Worm (Caenorhabditis elegans) whole organism, mixed stage, embryonic: ENCODE results near the gene mltn-13.

Experiments
- ceh-43 ChIP-seq: fragments of 200-800 bp; sonication (Bioruptor generic); optimal IDR thresholded peaks from 2 replicates; lab custom pipeline; 2018; ENCODE audit warnings: mild to moderate bottlenecking, missing genetic modification characterization, moderate library complexity, missing compliant biosample characterization
- ceh-83 ChIP-seq: fragments of 200-800 bp; sonication (Bioruptor generic); optimal IDR thresholded peaks from 2 replicates; lab custom pipeline; 2018; ENCODE audit warnings: mild to moderate bottlenecking, missing genetic modification characterization, missing compliant biosample characterization
- ces-1 ChIP-seq: fragments of 150-350 bp; optimal IDR thresholded peaks from 2 replicates; lab custom pipeline; 2014; ENCODE audit warnings: missing biosample characterization, missing genetic modification reagents, missing genetic modification characterization
- cnd-1 ChIP-seq: fragments of 200-800 bp; sonication (Bioruptor generic); optimal IDR thresholded peaks from 2 replicates; lab custom pipeline; 2018; ENCODE audit warnings: mild to moderate bottlenecking, missing genetic modification characterization, missing compliant biosample characterization
- drap-1 ChIP-seq: fragments of 200-800 bp; sonication (Bioruptor generic); optimal IDR thresholded peaks from 3 replicates; lab custom pipeline; 2018; ENCODE audit warnings: mild to moderate bottlenecking, missing genetic modification characterization, missing compliant biosample characterization
- elt-1 ChIP-seq: sonication (generic microtip); optimal IDR thresholded peaks from 2 replicates; lab custom pipeline; 2017; ENCODE audit warnings: missing genetic modification characterization, mild to moderate bottlenecking, missing compliant biosample characterization, antibody characterized with exemption, moderate library complexity, borderline replicate concordance; ENCODE audit not compliant: insufficient read depth
- elt-3 ChIP-seq: fragments of 150-350 bp; optimal IDR thresholded peaks from 2 replicates; lab custom pipeline; 2014; ENCODE audit warnings: missing biosample characterization, missing genetic modification characterization
- flh-1 ChIP-seq: fragments of 200-800 bp; sonication (Bioruptor generic); optimal IDR thresholded peaks from 2 replicates; lab custom pipeline; 2018; ENCODE audit warnings: mild to moderate bottlenecking, missing genetic modification characterization, moderate library complexity, missing compliant biosample characterization
- ham-2 ChIP-seq: fragments of 200-800 bp; sonication (Bioruptor generic); optimal IDR thresholded peaks from 2 replicates; lab custom pipeline; 2018; ENCODE audit warnings: mild to moderate bottlenecking, missing genetic modification characterization, missing compliant biosample characterization
- hlh-1 ChIP-seq: fragments of 150-350 bp; optimal IDR thresholded peaks from 2 replicates; lab custom pipeline; 2014; ENCODE audit warnings: missing biosample characterization, missing genetic modification reagents, missing genetic modification characterization
- lin-32 ChIP-seq: fragments of 200-800 bp; sonication (Bioruptor generic); optimal IDR thresholded peaks from 2 replicates; lab custom pipeline; 2018; ENCODE audit warnings: mild to moderate bottlenecking, missing genetic modification characterization, missing compliant biosample characterization
- lsy-2 ChIP-seq: fragments of 150-350 bp; optimal IDR thresholded peaks from 2 replicates; lab custom pipeline; 2014; ENCODE audit warnings: missing biosample characterization, missing genetic modification characterization
- mab-5 ChIP-seq: fragments of 150-350 bp; optimal IDR thresholded peaks from 2 replicates; lab custom pipeline; 2014; ENCODE audit warnings: missing biosample characterization, missing genetic modification characterization
- mep-1 ChIP-seq: fragments of 150-350 bp; optimal IDR thresholded peaks from 2 replicates; lab custom pipeline; 2017; ENCODE audit warnings: missing biosample characterization, missing genetic modification reagents, missing genetic modification characterization, inconsistent platforms
- nhr-12 ChIP-seq: fragments of 150-350 bp; optimal IDR thresholded peaks from 2 replicates; lab custom pipeline; 2014; ENCODE audit warnings: missing biosample characterization, missing genetic modification characterization
- nhr-2 ChIP-seq: fragments of 150-350 bp; optimal IDR thresholded peaks from 2 replicates; lab custom pipeline; 2014; ENCODE audit warnings: missing biosample characterization, missing genetic modification characterization
- nhr-237 ChIP-seq: fragments of 150-350 bp; optimal IDR thresholded peaks from 2 replicates; lab custom pipeline; 2014; ENCODE audit warnings: missing biosample characterization, missing genetic modification characterization
- nhr-28 ChIP-seq: fragments of 150-350 bp; optimal IDR thresholded peaks from 2 replicates; lab custom pipeline; 2014; ENCODE audit warnings: missing biosample characterization, missing genetic modification characterization
- sem-2 ChIP-seq: fragments of 200-800 bp; sonication (Bioruptor generic); optimal IDR thresholded peaks from 2 replicates; lab custom pipeline; 2018; ENCODE audit warnings: mild to moderate bottlenecking, missing genetic modification characterization, missing compliant biosample characterization
- snpc-4 ChIP-seq: fragments of 150-350 bp; optimal IDR thresholded peaks from 2 replicates; lab custom pipeline; 2014; ENCODE audit warnings: missing biosample characterization, missing genetic modification characterization
- sptf-1 ChIP-seq: sonication (generic microtip); optimal IDR thresholded peaks from 2 replicates; lab custom pipeline; 2017; ENCODE audit warnings: mild to moderate bottlenecking, missing genetic modification characterization, moderate library complexity, missing compliant biosample characterization
- tbx-8 ChIP-seq: fragments of 200-800 bp; sonication (Bioruptor generic); optimal IDR thresholded peaks from 2 replicates; lab custom pipeline; 2018; ENCODE audit warnings: mild to moderate bottlenecking, missing genetic modification characterization, moderate library complexity, missing compliant biosample characterization
- unc-120 ChIP-seq: sonication (generic microtip); optimal IDR thresholded peaks from 2 replicates; lab custom pipeline; 2017; ENCODE audit warnings: missing genetic modification characterization, missing compliant biosample characterization; ENCODE audit not compliant: poor library complexity, severe bottlenecking
- unc-39 ChIP-seq: fragments of 150-350 bp; optimal IDR thresholded peaks from 2 replicates; lab custom pipeline; 2014; ENCODE audit warnings: missing biosample characterization, missing genetic modification characterization
- unc-62 ChIP-seq: fragments of 150-350 bp; optimal IDR thresholded peaks from 2 replicates; lab custom pipeline; 2014; ENCODE audit warnings: missing biosample characterization, missing genetic modification reagents, missing genetic modification characterization
- zip-8 ChIP-seq: fragments of 150-350 bp; optimal IDR thresholded peaks from 2 replicates; lab custom pipeline; 2014; ENCODE audit warnings: missing biosample characterization, missing genetic modification characterization
- ztf-11 ChIP-seq: fragments of 150-350 bp; optimal IDR thresholded peaks from 2 replicates; lab custom pipeline; 2014; ENCODE audit warnings: missing biosample characterization, missing genetic modification characterization

mltn-13 gene

DNA sequence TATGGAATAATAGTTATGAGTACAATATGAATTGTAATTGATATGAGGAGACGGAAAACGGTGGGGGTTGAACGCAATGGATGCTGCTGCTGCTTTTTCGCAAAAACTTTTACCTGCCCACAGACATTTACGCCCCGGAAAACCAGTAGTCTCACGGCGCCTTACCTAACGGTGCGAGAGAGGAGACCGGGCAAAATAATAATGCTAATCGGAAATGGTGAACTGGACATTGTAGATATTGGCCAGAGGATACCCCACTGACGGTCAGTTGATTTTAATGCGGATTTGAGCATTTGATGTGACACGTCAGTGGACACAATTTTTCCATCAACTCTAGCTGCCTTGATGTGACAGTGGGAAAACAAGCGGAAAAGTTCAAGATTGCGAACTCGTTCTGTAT lies at the start of gene mltn-13:
Gene mltn-13 (minus strand): TSS at position 101 of the 400 bp plus-strand sequence.
- TF ChIP-seq ceh-43 (GFP tag; lab: Kevin White, UChicago) (no peak), lsy-2 (tag; lab: Kevin White, UChicago) (no peak), unc-62 (no peak), nhr-12 (tag; lab: Kevin White, UChicago) (no peak), flh-1 (GFP tag; lab: Kevin White, UChicago) (no peak), zip-8 (tag; lab: Kevin White, UChicago) (no peak), ztf-11 (no peak), unc-39 (tag; lab: Kevin White, UChicago) (no peak), mab-5 (tag; lab: Kevin White, UChicago) (no peak), cnd-1 (tag; lab: Kevin White, UChicago) (no peak), tbx-8 (GFP tag; lab: Kevin White, UChicago) (no peak), elt-1 (tag; lab: Kevin White, UChicago) (no peak)

DNA sequence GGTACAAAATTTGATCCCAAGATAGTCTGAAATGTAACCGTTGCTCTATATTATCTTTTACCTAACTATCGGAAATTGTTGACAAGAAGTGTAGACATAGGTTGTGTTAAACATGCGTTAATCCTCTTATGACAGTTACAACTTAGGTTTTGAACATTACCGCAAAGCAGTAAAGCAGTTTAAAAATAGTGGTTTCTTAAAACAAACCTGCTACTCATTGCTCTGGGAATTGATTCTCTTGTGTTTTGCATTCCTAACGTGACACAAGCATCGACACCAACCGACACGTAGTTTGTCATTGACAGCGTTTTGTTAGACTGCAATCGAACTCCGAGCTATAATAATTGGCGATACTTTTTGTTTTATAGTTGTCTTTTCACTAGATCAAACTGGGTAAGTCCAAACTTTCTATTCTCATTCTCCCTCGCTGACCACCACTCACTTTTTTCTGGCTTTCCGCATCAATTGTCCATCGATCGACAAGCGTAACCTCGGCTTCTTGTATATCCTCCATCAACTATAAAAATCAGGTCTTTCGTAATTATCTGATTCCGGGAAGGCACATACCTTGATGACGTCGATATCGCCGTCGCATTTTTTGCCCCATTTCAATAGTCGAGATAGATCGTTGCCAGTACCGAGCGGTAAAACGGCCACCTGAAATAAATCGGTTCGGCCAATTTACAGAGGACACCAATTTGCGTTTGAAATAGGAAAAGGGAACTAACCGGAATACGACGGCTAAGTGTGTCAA lies 47.8 kb upstream of the mltn-13 start:
- TF ChIP-seq drap-1 (GFP tag; lab: Kevin White, UChicago) = no peak
- TF ChIP-seq cnd-1 (tag; lab: Kevin White, UChicago) = no peak
- TF ChIP-seq elt-3 (tag; lab: Kevin White, UChicago) = no peak
- no peak for TF ChIP-seq zip-8 (tag; lab: Kevin White, UChicago)
- TF ChIP-seq sptf-1 (tag; lab: Kevin White, UChicago) = no peak
- no peak for TF ChIP-seq nhr-12 (tag; lab: Kevin White, UChicago)
- TF ChIP-seq mab-5 (tag; lab: Kevin White, UChicago) = no peak
- no peak for TF ChIP-seq nhr-237 (tag; lab: Kevin White, UChicago)
- TF ChIP-seq unc-39 (tag; lab: Kevin White, UChicago) = no peak
- TF ChIP-seq ham-2 = no peak
- no peak for TF ChIP-seq hlh-1
- TF ChIP-seq nhr-2 (tag; lab: Kevin White, UChicago) = no peak
- TF ChIP-seq elt-1 (tag; lab: Kevin White, UChicago) = no peak
- no peak for TF ChIP-seq lsy-2 (tag; lab: Kevin White, UChicago)
- TF ChIP-seq snpc-4 (tag; lab: Kevin White, UChicago) = no peak
- no peak for TF ChIP-seq ceh-83
- no peak for TF ChIP-seq unc-120
- TF ChIP-seq lin-32 = no peak
- no peak for TF ChIP-seq ztf-11
- no peak for TF ChIP-seq unc-62
- TF ChIP-seq, all 35 proteins: peak for 0

DNA sequence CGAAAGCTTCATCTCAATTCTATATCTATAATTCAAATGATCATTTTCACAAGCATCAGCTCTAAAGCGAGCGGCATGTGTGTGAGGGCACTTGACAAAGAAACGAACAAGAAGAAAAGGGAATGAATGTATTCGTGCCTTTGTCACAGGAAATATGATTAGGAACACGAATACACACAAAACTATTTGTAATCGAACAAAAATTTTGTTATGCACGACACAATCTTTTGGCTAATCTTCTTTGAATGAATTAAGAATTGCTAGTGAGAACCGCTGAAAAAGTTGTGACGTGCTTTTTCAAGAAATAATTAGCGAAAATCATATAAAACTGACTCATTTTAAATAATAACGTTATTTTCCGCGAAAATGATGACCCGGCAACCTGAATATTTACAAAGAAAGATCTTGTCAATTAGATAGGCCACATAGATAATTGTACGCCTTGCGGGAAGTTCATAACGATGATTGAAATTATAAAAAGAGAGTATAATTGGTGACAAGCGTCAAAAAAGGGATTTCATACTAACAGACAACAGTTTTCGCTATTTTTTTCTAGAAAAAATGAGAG lies 45.3 kb upstream of the mltn-13 start:
- TF ChIP-seq drap-1 (GFP tag; lab: Kevin White, UChicago) (no peak), ces-1 (GFP tag; lab: Kevin White, UChicago) (peak; percentile 73)

DNA sequence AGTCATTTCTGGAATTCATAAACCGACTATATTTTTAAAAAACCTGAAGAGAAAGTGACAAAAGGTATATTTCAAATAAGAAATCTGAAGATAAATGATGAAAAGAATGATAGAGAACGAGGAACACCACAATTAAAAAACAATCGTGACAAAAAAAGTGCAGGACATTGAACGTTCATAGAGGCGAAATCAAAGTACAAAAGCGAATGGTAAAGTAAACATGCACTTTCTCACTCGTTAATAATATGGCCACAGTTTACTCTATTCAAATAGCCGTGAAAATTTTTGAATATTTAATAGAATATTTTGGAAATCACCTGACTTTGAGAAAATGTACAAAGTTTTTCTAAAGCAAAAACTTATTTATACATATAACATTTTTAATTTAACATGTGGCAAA lies 44.0 kb upstream of the mltn-13 start, which contains the start of gene F46H6.5:
Gene F46H6.5 (minus strand): TSS at position 10 of the 400 bp plus-strand sequence.
- no peak for TF ChIP-seq sem-2

DNA sequence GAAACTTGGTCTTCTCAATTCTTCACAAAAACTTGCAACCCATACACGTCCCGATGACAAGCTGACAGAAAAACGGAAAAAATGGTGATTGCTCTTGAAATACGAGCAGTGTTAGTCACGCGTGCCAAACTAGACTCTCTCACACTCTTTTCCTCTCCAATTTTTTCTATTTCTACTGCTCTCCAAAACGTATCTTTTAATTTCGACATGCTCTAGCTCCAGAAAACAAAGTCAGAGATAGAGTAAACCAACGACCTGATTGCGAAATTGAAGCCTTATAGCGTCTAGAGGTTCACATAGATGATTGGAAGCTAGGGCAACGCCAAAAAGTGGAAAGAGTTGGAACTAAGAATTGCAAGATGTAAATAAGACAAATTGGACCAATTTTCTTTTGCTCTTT lies 42.2 kb upstream of the mltn-13 start:
- TF ChIP-seq ham-2 = no peak
- TF ChIP-seq unc-39 (tag; lab: Kevin White, UChicago) = no peak
- TF ChIP-seq unc-120 = no peak
- TF ChIP-seq sptf-1 (tag; lab: Kevin White, UChicago) = no peak
- TF ChIP-seq ceh-83 = no peak
- peak; percentile 15 for TF ChIP-seq ces-1 (GFP tag; lab: Kevin White, UChicago)
- no peak for TF ChIP-seq drap-1 (GFP tag; lab: Kevin White, UChicago)
- TF ChIP-seq mep-1 (tag; lab: Kevin White, UChicago) = no peak

DNA sequence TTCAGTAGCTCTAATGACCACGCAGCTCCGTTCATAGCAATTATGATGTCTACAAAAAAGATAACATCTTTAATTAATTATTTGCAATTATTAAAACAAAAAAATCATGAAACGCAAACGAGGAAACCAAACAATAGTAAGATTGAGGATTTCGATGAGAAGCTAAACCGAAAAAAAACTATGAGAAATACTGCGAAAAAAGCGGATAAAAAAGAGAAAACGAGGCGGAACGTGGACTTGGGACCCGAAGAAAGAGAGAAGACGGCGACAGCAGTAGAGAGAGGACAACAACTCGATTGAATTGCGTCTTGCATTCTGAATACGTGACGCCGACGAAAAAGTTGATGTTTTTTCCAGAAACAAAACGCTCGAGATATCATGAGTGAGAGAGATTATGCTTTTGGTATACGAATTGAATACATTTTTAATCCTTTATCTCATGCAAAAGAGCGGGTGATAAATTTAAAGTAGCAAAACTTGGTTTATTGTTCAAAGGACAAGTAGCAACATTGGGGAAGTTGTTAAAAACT lies 40.7 kb upstream of the mltn-13 start, which contains the start of gene ncr-1:
Gene ncr-1 (minus strand): TSS at position 51 of the 530 bp plus-strand sequence.
- TF ChIP-seq ces-1 (GFP tag; lab: Kevin White, UChicago) (peak; percentile 8), cnd-1 (tag; lab: Kevin White, UChicago) (no peak), sem-2 (no peak), zip-8 (tag; lab: Kevin White, UChicago) (no peak), ztf-11 (no peak), nhr-237 (tag; lab: Kevin White, UChicago) (no peak), nhr-28 (no peak)
